Worm (Caenorhabditis elegans) whole organism, young adult: Measurements from ENCODE around the gene zmp-2.

Source experiments
- B0261.1 ChIP-seq: sonication (generic microtip); optimal IDR thresholded peaks from 2 replicates; lab custom pipeline; 2016; ENCODE audit warnings: mild to moderate bottlenecking, missing genetic modification characterization, moderate library complexity, missing compliant biosample characterization
- B0336.3 ChIP-seq: fragments of 200-800 bp; sonication (Bioruptor generic); IDR thresholded peaks from 2 replicates; pipeline ENCODE4 v1.3.6; 2022; ENCODE audit warnings: missing genetic modification characterization, missing compliant biosample characterization
- C17E4.6 ChIP-seq: fragments of 200-800 bp; sonication (Bioruptor generic); IDR thresholded peaks from 2 replicates; pipeline ENCODE4 v1.3.6; 2022; ENCODE audit warnings: missing genetic modification reagents, missing genetic modification characterization, missing compliant biosample characterization
- D2030.7 ChIP-seq: fragments of 200-800 bp; sonication (Bioruptor generic); IDR thresholded peaks from 2 replicates; pipeline ENCODE4 v1.3.6; 2022; ENCODE audit warnings: missing genetic modification reagents, missing genetic modification characterization, missing compliant biosample characterization
- F23B12.7 ChIP-seq: sonication (generic microtip); optimal IDR thresholded peaks from 2 replicates; lab custom pipeline; 2017; ENCODE audit warnings: missing genetic modification characterization, mild to moderate bottlenecking, missing compliant biosample characterization, antibody characterized with exemption, moderate library complexity; ENCODE audit not compliant: insufficient read depth
- F39B2.1 ChIP-seq: fragments of 200-800 bp; sonication (Bioruptor generic); IDR thresholded peaks from 2 replicates; pipeline ENCODE4 v1.3.6; 2022; ENCODE audit warnings: missing genetic modification reagents, missing genetic modification characterization, missing compliant biosample characterization
- F49E8.2 ChIP-seq: sonication (generic microtip); optimal IDR thresholded peaks from 3 replicates; lab custom pipeline; 2017; ENCODE audit warnings: missing genetic modification characterization, mild to moderate bottlenecking, missing compliant biosample characterization, antibody characterized with exemption, moderate library complexity; ENCODE audit not compliant: insufficient read depth
- F57A8.1 ChIP-seq: fragments of 200-800 bp; sonication (Bioruptor generic); optimal IDR thresholded peaks from 2 replicates; lab custom pipeline; 2018; ENCODE audit warnings: mild to moderate bottlenecking, missing genetic modification characterization, moderate library complexity, missing compliant biosample characterization
- F57C9.4 ChIP-seq: sonication (generic microtip); optimal IDR thresholded peaks from 2 replicates; lab custom pipeline; 2017; ENCODE audit warnings: mild to moderate bottlenecking, missing genetic modification characterization, missing compliant biosample characterization
- T26A5.8 ChIP-seq: sonication (generic microtip); optimal IDR thresholded peaks from 2 replicates; lab custom pipeline; 2016; ENCODE audit warnings: missing genetic modification characterization, missing compliant biosample characterization
- Y53F4B.3 ChIP-seq: fragments of 200-800 bp; sonication (Bioruptor generic); IDR thresholded peaks from 2 replicates; pipeline ENCODE4 v1.3.6; 2022; ENCODE audit warnings: missing genetic modification reagents, missing genetic modification characterization, missing compliant biosample characterization
- aptf-2 ChIP-seq: fragments of 200-800 bp; sonication (Bioruptor generic); conservative IDR thresholded peaks from 2 replicates; pipeline ENCODE4 v1.3.6; 2022; ENCODE audit warnings: missing genetic modification reagents, missing genetic modification characterization, missing compliant biosample characterization
- athp-1 ChIP-seq: sonication (generic microtip); optimal IDR thresholded peaks from 2 replicates; lab custom pipeline; 2017; ENCODE audit warnings: mild to moderate bottlenecking, missing genetic modification characterization, missing compliant biosample characterization
- attf-3 ChIP-seq: fragments of 200-800 bp; sonication (Bioruptor generic); conservative IDR thresholded peaks from 2 replicates; pipeline ENCODE4 v1.3.6; 2022; ENCODE audit warnings: missing genetic modification reagents, missing genetic modification characterization, missing compliant biosample characterization
- attf-5 ChIP-seq: fragments of 200-800 bp; sonication (Bioruptor generic); optimal IDR thresholded peaks from 2 replicates; lab custom pipeline; 2018; ENCODE audit warnings: mild to moderate bottlenecking, missing genetic modification characterization, missing compliant biosample characterization
- ccch-3 ChIP-seq: fragments of 200-800 bp; sonication (Bioruptor generic); optimal IDR thresholded peaks from 2 replicates; lab custom pipeline; 2018; ENCODE audit warnings: mild to moderate bottlenecking, missing genetic modification characterization, missing compliant biosample characterization
- ceh-58 ChIP-seq: fragments of 200-800 bp; sonication (Bioruptor generic); IDR thresholded peaks from 2 replicates; pipeline ENCODE4 v1.3.6; 2022; ENCODE audit warnings: missing genetic modification characterization, missing compliant biosample characterization
- ceh-79 ChIP-seq: sonication (generic microtip); optimal IDR thresholded peaks from 2 replicates; lab custom pipeline; 2017; ENCODE audit warnings: mild to moderate bottlenecking, missing genetic modification characterization, missing compliant biosample characterization
- die-1 ChIP-seq: sonication (generic microtip); optimal IDR thresholded peaks from 2 replicates; lab custom pipeline; 2016; ENCODE audit warnings: missing genotype, mild to moderate bottlenecking, missing genetic modification characterization, missing compliant biosample characterization
- dpff-1 ChIP-seq: sonication (generic microtip); optimal IDR thresholded peaks from 2 replicates; lab custom pipeline; 2017; ENCODE audit warnings: mild to moderate bottlenecking, missing genetic modification characterization, missing compliant biosample characterization
- dpl-1 ChIP-seq: fragments of 150-350 bp; optimal IDR thresholded peaks from 2 replicates; lab custom pipeline; 2014; ENCODE audit warnings: missing biosample characterization, missing genetic modification reagents, missing genetic modification characterization
- egl-18 ChIP-seq: fragments of 200-800 bp; sonication (Bioruptor generic); IDR thresholded peaks from 2 replicates; pipeline ENCODE4 v1.3.6; 2022; ENCODE audit warnings: missing genetic modification reagents, missing genetic modification characterization, missing compliant biosample characterization
- ekl-4 ChIP-seq: fragments of 200-800 bp; sonication (Bioruptor generic); IDR thresholded peaks from 2 replicates; pipeline ENCODE4 v1.3.6; 2022; ENCODE audit warnings: missing genetic modification reagents, missing genetic modification characterization, missing compliant biosample characterization
- fkh-3 ChIP-seq: sonication (generic microtip); optimal IDR thresholded peaks from 2 replicates; lab custom pipeline; 2016; ENCODE audit warnings: mild to moderate bottlenecking, missing genetic modification characterization, missing compliant biosample characterization
- hlh-26 ChIP-seq: fragments of 200-800 bp; sonication (Bioruptor generic); conservative IDR thresholded peaks from 2 replicates; pipeline ENCODE4 v1.3.6; 2022; ENCODE audit warnings: missing genetic modification reagents, missing genetic modification characterization, missing compliant biosample characterization
- hsf-1 ChIP-seq: fragments of 200-800 bp; sonication (Bioruptor generic); IDR thresholded peaks from 2 replicates; pipeline ENCODE4 v1.3.6; 2022; ENCODE audit warnings: missing genetic modification reagents, missing genetic modification characterization, missing compliant biosample characterization
- lin-35 ChIP-seq, 3 experiments: fragments of 150-350 bp in 2 of 3; sonication (generic microtip) in 1 of 3; optimal IDR thresholded peaks; 2 replicates each; lab custom pipeline; 2014 to 2018; ENCODE audit warnings: missing biosample characterization in 3 of 3, missing genetic modification characterization in 3 of 3, missing genetic modification reagents in 3 of 3
- lir-1 ChIP-seq: fragments of 200-800 bp; sonication (Bioruptor generic); conservative IDR thresholded peaks from 2 replicates; pipeline ENCODE4 v1.3.6; 2022; ENCODE audit warnings: missing genetic modification reagents, missing genetic modification characterization, missing compliant biosample characterization
- lsl-1 ChIP-seq: fragments of 200-800 bp; sonication (Bioruptor generic); optimal IDR thresholded peaks from 2 replicates; lab custom pipeline; 2018; ENCODE audit warnings: mild to moderate bottlenecking, missing genetic modification characterization, moderate library complexity, missing compliant biosample characterization
- madf-8 ChIP-seq: fragments of 200-800 bp; sonication (Bioruptor generic); conservative IDR thresholded peaks from 2 replicates; pipeline ENCODE4 v1.3.6; 2022; ENCODE audit warnings: missing genetic modification reagents, missing genetic modification characterization, missing compliant biosample characterization
- mel-28 ChIP-seq: sonication (generic microtip); optimal IDR thresholded peaks from 2 replicates; lab custom pipeline; 2016; ENCODE audit warnings: borderline replicate concordance, mild to moderate bottlenecking, missing genetic modification characterization, missing compliant biosample characterization
- mes-4 ChIP-seq: sonication (generic microtip); optimal IDR thresholded peaks from 2 replicates; lab custom pipeline; 2016; ENCODE audit warnings: missing genotype, missing genetic modification characterization, missing compliant biosample characterization
- nfya-2 ChIP-seq: fragments of 200-800 bp; sonication (Bioruptor generic); IDR thresholded peaks from 2 replicates; pipeline ENCODE4 v1.3.6; 2022; ENCODE audit warnings: missing genetic modification reagents, missing genetic modification characterization, missing compliant biosample characterization
- nfyb-1 ChIP-seq: fragments of 200-800 bp; sonication (Bioruptor generic); IDR thresholded peaks from 2 replicates; pipeline ENCODE4 v1.3.6; 2022; ENCODE audit warnings: missing genetic modification reagents, missing genetic modification characterization, missing compliant biosample characterization
- nhr-120 ChIP-seq: fragments of 200-800 bp; sonication (Bioruptor generic); IDR thresholded peaks from 2 replicates; pipeline ENCODE4 v1.3.6; 2022; ENCODE audit warnings: missing genetic modification characterization, missing compliant biosample characterization
- nhr-179 ChIP-seq: sonication (generic microtip); optimal IDR thresholded peaks from 2 replicates; lab custom pipeline; 2016; ENCODE audit warnings: mild to moderate bottlenecking, missing genetic modification characterization, missing compliant biosample characterization
- nhr-90 ChIP-seq: sonication (generic microtip); optimal IDR thresholded peaks from 2 replicates; lab custom pipeline; 2016; ENCODE audit warnings: missing genotype, mild to moderate bottlenecking, missing genetic modification characterization, missing compliant biosample characterization
- pha-4 ChIP-seq: fragments of 150-350 bp; sonication (generic microtip); optimal IDR thresholded peaks from 2 replicates; lab custom pipeline; 2014; ENCODE audit warnings: missing biosample characterization, missing genetic modification reagents, missing genetic modification characterization
- snpc-1.3 ChIP-seq: sonication (generic microtip); optimal IDR thresholded peaks from 2 replicates; lab custom pipeline; 2017; ENCODE audit warnings: missing genetic modification characterization, mild to moderate bottlenecking, missing compliant biosample characterization, antibody characterized with exemption, moderate library complexity, missing genotype, missing genetic modification reagents; ENCODE audit not compliant: insufficient read depth
- tbx-9 ChIP-seq: sonication (generic microtip); optimal IDR thresholded peaks from 2 replicates; lab custom pipeline; 2016; ENCODE audit warnings: borderline replicate concordance, missing genetic modification characterization, inconsistent platforms, missing compliant biosample characterization
- ztf-25 ChIP-seq: fragments of 200-800 bp; sonication (Bioruptor generic); IDR thresholded peaks from 2 replicates; pipeline ENCODE4 v1.3.6; 2022; ENCODE audit warnings: missing genetic modification reagents, missing genetic modification characterization, missing compliant biosample characterization
- ztf-3 ChIP-seq: fragments of 200-800 bp; sonication (Bioruptor generic); optimal IDR thresholded peaks from 2 replicates; lab custom pipeline; 2018; ENCODE audit warnings: mild to moderate bottlenecking, missing genetic modification characterization, missing compliant biosample characterization
- ztf-6 ChIP-seq: fragments of 200-800 bp; sonication (Bioruptor generic); IDR thresholded peaks from 2 replicates; pipeline ENCODE4 v1.3.6; 2022; ENCODE audit warnings: missing genetic modification reagents, missing genetic modification characterization, missing compliant biosample characterization

The zmp-2 gene

DNA sequence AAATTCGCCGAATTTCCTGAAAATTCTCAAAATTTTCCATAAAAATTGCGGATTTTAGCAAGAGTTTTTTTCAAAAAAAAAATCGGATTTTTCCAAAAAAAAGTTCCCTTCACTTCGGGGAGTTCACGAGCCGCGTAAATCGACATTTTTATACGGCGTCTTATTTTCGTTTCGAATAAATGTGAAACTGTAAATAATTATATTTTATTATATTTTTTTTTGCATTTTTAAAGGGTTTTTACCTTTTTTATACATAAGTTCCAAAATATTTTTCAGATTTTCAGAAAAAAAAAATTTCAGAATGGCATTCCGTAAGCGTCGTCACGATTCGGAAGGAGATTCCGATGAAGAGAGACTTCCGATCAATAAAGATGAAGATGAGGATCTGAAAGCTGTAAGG, 13.3 kb upstream of the zmp-2 start, which contains the start of gene Y71H2B.2:
Gene Y71H2B.2 (plus strand): TSS at position 301 of the 400 bp plus-strand sequence.
- TF ChIP-seq dpff-1 (no peak), C17E4.6 (GFP tag; lab: Robert Waterston, UW) (no peak), ztf-3 (GFP tag; lab: Kevin White, UChicago) (no peak), ztf-6 (GFP tag; lab: Robert Waterston, UW) (no peak), nhr-179 (tag; lab: Kevin White, UChicago) (no peak), F57A8.1 (GFP tag; lab: Kevin White, UChicago) (no peak), ccch-3 (GFP tag; lab: Kevin White, UChicago) (no peak), F39B2.1 (GFP tag; lab: Robert Waterston, UW) (no peak), nhr-90 (tag; lab: Kevin White, UChicago) (no peak), die-1 (no peak)

- TF ChIP-seq attf-5 (no peak), F57C9.4 (tag; lab: Kevin White, UChicago) (no peak), lsl-1 (GFP tag; lab: Kevin White, UChicago) (no peak), lin-35 (GFP tag; optimal IDR thresholded peaks at IDR 0.05; lab: Kevin White, UChicago) (no peak), ekl-4 (GFP tag; lab: Robert Waterston, UW) (no peak), ceh-58 (GFP tag; lab: Robert Waterston, UW) (no peak), D2030.7 (GFP tag; lab: Robert Waterston, UW) (no peak)
- TF ChIP-seq, all 124 proteins: peak for 0
These were observed 7.5 kb upstream of the zmp-2 start, which contains the start of gene acbp-8 for ce11 chrIII:2628690-2629089. TSS of gene acbp-8 (plus strand) at chrIII:2629013.

DNA sequence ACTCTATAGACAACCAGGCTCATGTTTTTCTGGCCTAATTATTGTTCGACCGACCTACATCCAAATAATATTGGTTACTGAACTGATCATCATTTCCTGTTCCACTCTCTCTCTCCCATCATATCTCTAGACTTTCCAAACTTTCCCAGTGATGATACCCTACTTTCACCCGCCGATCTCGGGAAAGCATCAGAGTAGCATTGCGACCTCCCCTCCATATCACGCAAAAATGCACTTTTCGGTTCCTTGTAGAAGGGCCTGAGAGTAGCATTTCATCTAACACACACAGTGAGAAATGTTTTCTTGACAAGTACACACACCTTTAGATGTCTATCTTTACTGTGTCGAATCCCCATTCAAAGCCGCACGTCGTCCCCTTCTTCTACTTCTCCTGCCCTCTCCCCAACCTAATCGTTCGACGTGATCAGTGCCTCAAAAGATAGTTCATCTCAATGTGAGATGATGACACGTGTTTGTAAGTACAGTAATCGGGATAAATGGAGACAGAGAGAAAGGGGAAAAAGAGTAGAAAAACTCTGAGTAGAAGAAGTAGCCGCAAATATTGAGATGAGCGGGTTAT, 3.3 kb upstream of the zmp-2 start:
- no peak for TF ChIP-seq aptf-2 (GFP tag; lab: Robert Waterston, UW)
- no peak for TF ChIP-seq ceh-79 (tag; lab: Kevin White, UChicago)
- no peak for TF ChIP-seq B0261.1
- TF ChIP-seq F23B12.7 (tag; lab: Kevin White, UChicago), result no peak
- TF ChIP-seq tbx-9, result no peak
- no peak for TF ChIP-seq D2030.7 (GFP tag; lab: Robert Waterston, UW)
- no peak for TF ChIP-seq T26A5.8 (tag; lab: Kevin White, UChicago)
- no peak for TF ChIP-seq Y53F4B.3 (GFP tag; lab: Robert Waterston, UW)
- no peak for TF ChIP-seq madf-8 (GFP tag; lab: Robert Waterston, UW)
- TF ChIP-seq mel-28 (tag; lab: Kevin White, UChicago), result no peak
- TF ChIP-seq mes-4 (tag; lab: Kevin White, UChicago), result no peak

DNA sequence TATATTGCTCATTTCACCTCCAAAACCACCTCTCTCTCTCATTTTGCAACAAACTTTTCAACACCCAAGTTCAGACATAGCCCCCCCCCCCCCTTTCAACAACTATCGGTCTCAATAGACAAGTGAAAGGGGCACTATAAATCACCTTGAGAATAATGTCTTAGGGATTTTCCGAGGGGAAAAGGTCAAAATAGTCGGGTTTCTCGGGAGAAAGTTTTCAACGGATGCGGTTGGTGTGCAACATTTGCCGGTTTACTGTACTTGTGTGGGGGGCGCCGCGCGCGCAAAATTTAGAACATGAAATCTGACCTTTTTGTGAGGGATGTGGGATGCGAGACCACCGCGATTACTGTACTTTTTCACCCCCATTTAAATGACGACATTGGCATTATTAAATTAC, 1.6 kb upstream of the zmp-2 start:
- TF ChIP-seq lir-1 (GFP tag; lab: Robert Waterston, UW), result no peak
- TF ChIP-seq hsf-1 (GFP tag; lab: Robert Waterston, UW), result no peak
- no peak for TF ChIP-seq attf-3 (GFP tag; lab: Robert Waterston, UW)
- no peak for TF ChIP-seq egl-18
- TF ChIP-seq snpc-1.3, result no peak

ce11 chrIII:2641659-2642058, 5.5 kb downstream of the zmp-2 start:
- TF ChIP-seq F49E8.2 (tag; lab: Kevin White, UChicago), result no peak
- no peak for TF ChIP-seq athp-1 (tag; lab: Kevin White, UChicago)
- no peak for TF ChIP-seq nhr-120 (GFP tag; lab: Robert Waterston, UW)
- TF ChIP-seq dpl-1 (GFP tag; lab: Kevin White, UChicago), result no peak
- no peak for TF ChIP-seq hlh-26 (GFP tag; lab: Robert Waterston, UW)
- no peak for TF ChIP-seq fkh-3 (tag; lab: Kevin White, UChicago)
- TF ChIP-seq lsl-1 (GFP tag; lab: Kevin White, UChicago), result no peak
- no peak for TF ChIP-seq nfyb-1 (GFP tag; lab: Robert Waterston, UW)
- TF ChIP-seq nfya-2 (GFP tag; lab: Robert Waterston, UW), result no peak
- no peak for TF ChIP-seq B0336.3
- TF ChIP-seq egl-18, result no peak
- no peak for TF ChIP-seq ztf-25 (GFP tag; lab: Robert Waterston, UW)
- no peak for TF ChIP-seq pha-4 (tag; lab: Kevin White, UChicago)
